Fruit fly (Drosophila melanogaster) whole organism, embryonic: Measurements from ENCODE around the gene CG16956.

Source experiments
- Bdp1 ChIP-seq: fragments of 200-800 bp; sonication (Bioruptor generic); optimal IDR thresholded peaks from 3 replicates; lab custom pipeline; 2016; ENCODE audit warnings: missing biosample characterization, missing genetic modification characterization
- CG10274 ChIP-seq: fragments of 200-800 bp; sonication (Bioruptor generic); optimal IDR thresholded peaks from 3 replicates; lab custom pipeline; 2017; ENCODE audit warnings: missing biosample characterization, mild to moderate bottlenecking, missing genetic modification characterization
- CG10431 ChIP-seq: fragments of 200-800 bp; sonication (Bioruptor generic); optimal IDR thresholded peaks from 3 replicates; lab custom pipeline; 2018; ENCODE audit warnings: missing biosample characterization, mild to moderate bottlenecking, missing genetic modification characterization
- CG10462 ChIP-seq: fragments of 200-800 bp; sonication (Bioruptor generic); optimal IDR thresholded peaks from 2 replicates; lab custom pipeline; 2016; ENCODE audit warnings: missing biosample characterization, missing genetic modification characterization
- CG1233 ChIP-seq: fragments of 200-800 bp; sonication (Bioruptor generic); optimal IDR thresholded peaks from 4 replicates; lab custom pipeline; 2018; ENCODE audit warnings: missing biosample characterization, mild to moderate bottlenecking, missing genetic modification characterization
- CG13123 ChIP-seq: fragments of 200-800 bp; sonication (Bioruptor generic); optimal IDR thresholded peaks from 2 replicates; lab custom pipeline; 2016; ENCODE audit warnings: missing biosample characterization, missing genetic modification characterization
- CG17361 ChIP-seq: fragments of 200-800 bp; sonication (Bioruptor generic); IDR thresholded peaks from 3 replicates; pipeline ENCODE4 v1.3.6; 2022; ENCODE audit warnings: missing biosample characterization, missing genetic modification characterization
- CG1832 ChIP-seq: fragments of 200-800 bp; sonication (Bioruptor generic); optimal IDR thresholded peaks from 2 replicates; lab custom pipeline; 2017; ENCODE audit warnings: missing biosample characterization, mild to moderate bottlenecking, missing genetic modification characterization, inconsistent platforms
- CG30431 ChIP-seq: fragments of 200-800 bp; sonication (Bioruptor generic); optimal IDR thresholded peaks from 2 replicates; lab custom pipeline; 2017; ENCODE audit warnings: missing biosample characterization, missing genetic modification characterization
- CG31388 ChIP-seq: fragments of 200-800 bp; sonication (Bioruptor generic); optimal IDR thresholded peaks from 2 replicates; lab custom pipeline; 2016; ENCODE audit warnings: missing biosample characterization, missing genetic modification characterization
- CG33213 ChIP-seq: fragments of 200-800 bp; sonication (Bioruptor generic); optimal IDR thresholded peaks from 3 replicates; lab custom pipeline; 2016; ENCODE audit warnings: missing biosample characterization, missing genetic modification characterization
- CG3407 ChIP-seq: fragments of 200-800 bp; sonication (Bioruptor generic); optimal IDR thresholded peaks from 2 replicates; lab custom pipeline; 2018; ENCODE audit warnings: missing biosample characterization, mild to moderate bottlenecking, missing genetic modification characterization
- CG42726 ChIP-seq: fragments of 200-800 bp; sonication (Bioruptor generic); IDR thresholded peaks from 2 replicates; pipeline ENCODE4 v1.3.6; 2022; ENCODE audit warnings: missing biosample characterization, missing genetic modification characterization; ENCODE audit not compliant: partially characterized antibody
- CG7839 ChIP-seq: fragments of 200-800 bp; sonication (Bioruptor generic); optimal IDR thresholded peaks from 3 replicates; lab custom pipeline; 2018; ENCODE audit warnings: missing biosample characterization, mild to moderate bottlenecking, missing genetic modification characterization, moderate library complexity
- CG8765 ChIP-seq: fragments of 200-800 bp; sonication (Bioruptor generic); IDR thresholded peaks from 2 replicates; pipeline ENCODE4 v1.3.6; 2022; ENCODE audit warnings: missing biosample characterization, missing genetic modification characterization
- CG9727 ChIP-seq: fragments of 200-800 bp; sonication (Bioruptor generic); optimal IDR thresholded peaks from 3 replicates; lab custom pipeline; 2017; ENCODE audit warnings: missing biosample characterization, mild to moderate bottlenecking, missing genetic modification characterization
- CrebB ChIP-seq: fragments of 200-800 bp; sonication (Bioruptor generic); optimal IDR thresholded peaks from 3 replicates; lab custom pipeline; 2018; ENCODE audit warnings: missing biosample characterization, mild to moderate bottlenecking, missing genetic modification characterization
- Dip2 ChIP-seq: fragments of 200-800 bp; sonication (Bioruptor generic); IDR thresholded peaks from 2 replicates; pipeline ENCODE4 v1.3.6; 2022; ENCODE audit warnings: missing biosample characterization, missing genetic modification characterization
- Eip74EF ChIP-seq, 2 experiments: fragments of 200-800 bp in 1 of 2; fragments of >200 bp in 1 of 2; sonication (Bioruptor generic) in 1 of 2; optimal IDR thresholded peaks; 2 replicates each; lab custom pipeline; 2017 to 2019; ENCODE audit warnings: missing biosample characterization in 2 of 2, missing genetic modification characterization in 2 of 2, mild to moderate bottlenecking in 1 of 2, moderate library complexity in 1 of 2
- Elba2 ChIP-seq: fragments of 200-800 bp; sonication (Bioruptor generic); optimal IDR thresholded peaks from 3 replicates; lab custom pipeline; 2016; ENCODE audit warnings: missing biosample characterization, missing genetic modification characterization
- Ets97D ChIP-seq: fragments of 200-800 bp; sonication (Bioruptor generic); optimal IDR thresholded peaks from 3 replicates; lab custom pipeline; 2016; ENCODE audit warnings: missing biosample characterization, missing genetic modification characterization
- Fer1 ChIP-seq: fragments of 200-800 bp; sonication (Bioruptor generic); optimal IDR thresholded peaks from 2 replicates; lab custom pipeline; 2017; ENCODE audit warnings: missing biosample characterization, mild to moderate bottlenecking, missing genetic modification characterization
- HHEX ChIP-seq: fragments of 200-800 bp; sonication (Bioruptor generic); optimal IDR thresholded peaks from 3 replicates; lab custom pipeline; 2017; ENCODE audit warnings: missing biosample characterization, mild to moderate bottlenecking, missing genetic modification characterization, missing genetic modification reagents
- HLHmδ ChIP-seq: fragments of 200-800 bp; sonication (Bioruptor generic); optimal IDR thresholded peaks from 2 replicates; lab custom pipeline; 2018; ENCODE audit warnings: missing biosample characterization, mild to moderate bottlenecking, missing genetic modification characterization, moderate library complexity
- Hr39 ChIP-seq: fragments of >200 bp; optimal IDR thresholded peaks from 2 replicates; lab custom pipeline; 2017
- MBD-R2 ChIP-seq: fragments of 200-800 bp; sonication (Bioruptor generic); IDR thresholded peaks from 2 replicates; pipeline ENCODE4 v1.3.6; 2022; ENCODE audit warnings: missing biosample characterization, missing genetic modification characterization
- Myb ChIP-seq: fragments of 200-800 bp; sonication (Bioruptor generic); optimal IDR thresholded peaks from 2 replicates; lab custom pipeline; 2016; ENCODE audit warnings: missing biosample characterization, missing genetic modification characterization
- NFAT ChIP-seq: fragments of 200-800 bp; sonication (Bioruptor generic); IDR thresholded peaks from 2 replicates; pipeline ENCODE4 v1.3.6; 2022; ENCODE audit warnings: missing biosample characterization, missing genetic modification characterization
- Nf-YB ChIP-seq: fragments of 200-800 bp; sonication (Bioruptor generic); optimal IDR thresholded peaks from 3 replicates; lab custom pipeline; 2019; ENCODE audit warnings: missing biosample characterization, mild to moderate bottlenecking, missing genetic modification characterization, moderate library complexity
- Nf-YC ChIP-seq: fragments of 200-800 bp; optimal IDR thresholded peaks from 3 replicates; lab custom pipeline; 2019; ENCODE audit warnings: missing biosample characterization, mild to moderate bottlenecking, missing genetic modification characterization, moderate library complexity
- Opbp ChIP-seq: fragments of 200-800 bp; sonication (Bioruptor generic); IDR thresholded peaks from 3 replicates; pipeline ENCODE4 v1.3.6; 2022; ENCODE audit warnings: missing biosample characterization, missing genetic modification characterization; ENCODE audit not compliant: partially characterized antibody
- Rfx ChIP-seq: fragments of 200-800 bp; sonication (Bioruptor generic); IDR thresholded peaks from 2 replicates; pipeline ENCODE4 v1.3.6; 2022; ENCODE audit warnings: missing biosample characterization, missing genetic modification characterization
- Six4 ChIP-seq: fragments of 200-800 bp; sonication (Bioruptor generic); optimal IDR thresholded peaks from 2 replicates; lab custom pipeline; 2016; ENCODE audit warnings: missing biosample characterization, missing genetic modification characterization
- abd-A ChIP-seq: fragments of 200-800 bp; sonication (Bioruptor generic); optimal IDR thresholded peaks from 3 replicates; lab custom pipeline; 2019; ENCODE audit warnings: missing biosample characterization, mild to moderate bottlenecking, missing genetic modification characterization, moderate library complexity
- ac ChIP-seq: fragments of 200-800 bp; sonication (Bioruptor generic); optimal IDR thresholded peaks from 3 replicates; lab custom pipeline; 2017; ENCODE audit warnings: missing biosample characterization, mild to moderate bottlenecking, missing genetic modification characterization
- ara ChIP-seq: fragments of 200-800 bp; sonication (Bioruptor generic); IDR thresholded peaks from 2 replicates; pipeline ENCODE4 v1.3.6; 2022; ENCODE audit warnings: missing biosample characterization, missing genetic modification characterization
- btn ChIP-seq: fragments of 200-800 bp; sonication (Bioruptor generic); optimal IDR thresholded peaks from 2 replicates; lab custom pipeline; 2016; ENCODE audit warnings: missing biosample characterization, missing genetic modification characterization
- chif ChIP-seq, 2 experiments: fragments of 200-800 bp; sonication (Bioruptor generic); optimal IDR thresholded peaks; 3 replicates each; lab custom pipeline; 2016; ENCODE audit warnings: missing biosample characterization in 2 of 2, missing genetic modification characterization in 2 of 2
- dysf ChIP-seq: fragments of 200-800 bp; sonication (Bioruptor generic); IDR thresholded peaks from 3 replicates; pipeline ENCODE4 v1.3.6; 2022; ENCODE audit warnings: missing biosample characterization, missing genetic modification characterization
- esg ChIP-seq: fragments of 200-800 bp; sonication (Bioruptor generic); conservative IDR thresholded peaks from 2 replicates; pipeline ENCODE4 v1.3.6; 2022; ENCODE audit warnings: missing biosample characterization, missing genetic modification characterization
- jing ChIP-seq: fragments of 200-800 bp; sonication (Bioruptor generic); optimal IDR thresholded peaks from 2 replicates; lab custom pipeline; 2018; ENCODE audit warnings: missing biosample characterization, mild to moderate bottlenecking, missing genetic modification characterization
- mam ChIP-seq: fragments of 200-800 bp; sonication (Bioruptor generic); optimal IDR thresholded peaks from 3 replicates; lab custom pipeline; 2016; ENCODE audit warnings: missing biosample characterization, missing genetic modification characterization
- mld ChIP-seq: fragments of 200-800 bp; sonication (Bioruptor generic); IDR thresholded peaks from 3 replicates; pipeline ENCODE4 v1.3.6; 2022; ENCODE audit warnings: missing biosample characterization, missing genetic modification characterization; ENCODE audit not compliant: partially characterized antibody
- otp ChIP-seq: fragments of 200-800 bp; sonication (Bioruptor generic); IDR thresholded peaks from 3 replicates; pipeline ENCODE4, ENCODE4 v1.3.6; 2022; ENCODE audit warnings: missing biosample characterization, missing genetic modification characterization
- pb ChIP-seq: fragments of 200-800 bp; sonication (Bioruptor generic); optimal IDR thresholded peaks from 3 replicates; lab custom pipeline; 2016; ENCODE audit warnings: missing biosample characterization, missing genetic modification characterization
- phol ChIP-seq: fragments of 200-800 bp; sonication (Bioruptor generic); optimal IDR thresholded peaks from 3 replicates; lab custom pipeline; 2018; ENCODE audit warnings: missing biosample characterization, mild to moderate bottlenecking, missing genetic modification characterization, moderate library complexity
- repo ChIP-seq: fragments of 200-800 bp; sonication (Bioruptor generic); optimal IDR thresholded peaks from 2 replicates; lab custom pipeline; 2016; ENCODE audit warnings: missing biosample characterization, missing genetic modification characterization
- row ChIP-seq: fragments of 200-800 bp; sonication (Bioruptor generic); IDR thresholded peaks from 3 replicates; pipeline ENCODE4 v1.3.6; 2022; ENCODE audit warnings: missing biosample characterization, missing genetic modification characterization
- sima ChIP-seq: fragments of 200-800 bp; sonication (Bioruptor generic); optimal IDR thresholded peaks from 2 replicates; lab custom pipeline; 2016; ENCODE audit warnings: missing biosample characterization, missing genetic modification characterization
- tin ChIP-seq: fragments of 200-800 bp; sonication (Bioruptor generic); optimal IDR thresholded peaks from 3 replicates; lab custom pipeline; 2016; ENCODE audit warnings: missing biosample characterization, missing genetic modification characterization
- zen ChIP-seq: fragments of 200-800 bp; sonication (Bioruptor generic); optimal IDR thresholded peaks from 3 replicates; lab custom pipeline; 2018; ENCODE audit warnings: missing biosample characterization, mild to moderate bottlenecking, missing genetic modification characterization, moderate library complexity

CG16956 gene

dm6 chr2L:13394903-13395302 is 19.5 kb downstream of the CG16956 start, which contains the start of gene RpL24 (continued):
- TF ChIP-seq abd-A (tag; lab: Kevin White, UChicago) (no peak), CG17361 (GFP tag; lab: Robert Waterston, UW) (peak; percentile 83), Myb (GFP tag; lab: Kevin White, UChicago) (peak; percentile 54), CG30431 (GFP tag; lab: Kevin White, UChicago) (peak; percentile 72), jing (GFP tag; lab: Kevin White, UChicago) (peak; percentile 46), mld (GFP tag; lab: Robert Waterston, UW) (no peak), mam (GFP tag; lab: Kevin White, UChicago) (peak; percentile 79), btn (peak; percentile 89), CG33213 (GFP tag; lab: Kevin White, UChicago) (peak; percentile 97), CG42726 (GFP tag; lab: Robert Waterston, UW) (peak; percentile 45; the same call in 1 of the 2 replicates), sima (GFP tag; lab: Kevin White, UChicago) (peak; percentile 90), CG9727 (GFP tag; lab: Kevin White, UChicago) (peak; percentile 95), MBD-R2 (peak; percentile 71), HLHmδ (peak; percentile 94), Dip2 (GFP tag; lab: Robert Waterston, UW) (no peak), Fer1 (GFP tag; lab: Kevin White, UChicago) (peak; percentile 97), CG10431 (GFP tag; lab: Kevin White, UChicago) (peak; percentile 93), CG10462 (GFP tag; lab: Kevin White, UChicago) (peak; percentile 57), CG10274 (GFP tag; lab: Kevin White, UChicago) (peak; percentile 87), Hr39 (lab: Kevin White, UChicago) (no peak), esg (GFP tag; lab: Robert Waterston, UW) (no peak), chif (GFP tag; optimal IDR thresholded peaks at IDR 0.05; lab: Kevin White, UChicago) (peak; percentile 80 to 91), CrebB (tag; lab: Kevin White, UChicago) (peak; percentile 93), CG13123 (peak; percentile 83), CG1233 (GFP tag; lab: Kevin White, UChicago) (peak; percentile 96), CG3407 (GFP tag; lab: Kevin White, UChicago) (peak; percentile 90), NFAT (GFP tag; lab: Robert Waterston, UW) (peak; percentile 91), Rfx (GFP tag; lab: Robert Waterston, UW) (peak; percentile 94), Elba2 (GFP tag; lab: Kevin White, UChicago) (no peak), zen (peak; percentile 77), otp (GFP tag; lab: Robert Waterston, UW) (peak; percentile 95), CG8765 (GFP tag; lab: Robert Waterston, UW) (no peak), repo (GFP tag; lab: Kevin White, UChicago) (peak; percentile 89), row (GFP tag; lab: Robert Waterston, UW) (peak; percentile 68), CG1832 (GFP tag; lab: Kevin White, UChicago) (no peak), tin (GFP tag; lab: Kevin White, UChicago) (peak; percentile 88), CG31388 (GFP tag; lab: Kevin White, UChicago) (peak; percentile 39), ac (GFP tag; lab: Kevin White, UChicago) (peak; percentile 92), Eip74EF (GFP tag; optimal IDR thresholded peaks at IDR 0.05; lab: Kevin White, UChicago) (peak in 1 of 2 experiments; percentile 88), Bdp1 (peak; percentile 83), Six4 (GFP tag; lab: Kevin White, UChicago) (peak; percentile 87), CG7839 (tag; lab: Kevin White, UChicago) (peak; percentile 86), Ets97D (GFP tag; lab: Kevin White, UChicago) (peak; percentile 99), dysf (GFP tag; lab: Robert Waterston, UW) (peak; percentile 82), Opbp (0 out of 3 replicates have a peak, but pooled peaks have one; percentile 11), pb (GFP tag; lab: Kevin White, UChicago) (peak; percentile 90), Nf-YC (tag; lab: Kevin White, UChicago) (peak; percentile 78), Nf-YB (GFP tag; lab: Kevin White, UChicago) (peak; percentile 77), phol (peak; percentile 83), HHEX (GFP tag; lab: Kevin White, UChicago) (peak; percentile 96), ara (GFP tag; lab: Robert Waterston, UW) (peak; percentile 71; the same call in 1 of the 2 replicates)
